Fruit fly (Drosophila melanogaster) Kc167 (cell line): ENCODE data around the gene Acp76A.

Experiments used
- h ChIP-seq: fragments of >200 bp; optimal IDR thresholded peaks from 3 replicates; lab custom pipeline; 2018; ENCODE audit warnings: missing external identifiers
- insv ChIP-seq: fragments of >200 bp; optimal IDR thresholded peaks from 3 replicates; lab custom pipeline; 2018; ENCODE audit warnings: missing external identifiers
- ttk ChIP-seq: sonication (Bioruptor generic); optimal IDR thresholded peaks from 2 replicates; lab custom pipeline; 2017; ENCODE audit warnings: missing external identifiers

DNA sequence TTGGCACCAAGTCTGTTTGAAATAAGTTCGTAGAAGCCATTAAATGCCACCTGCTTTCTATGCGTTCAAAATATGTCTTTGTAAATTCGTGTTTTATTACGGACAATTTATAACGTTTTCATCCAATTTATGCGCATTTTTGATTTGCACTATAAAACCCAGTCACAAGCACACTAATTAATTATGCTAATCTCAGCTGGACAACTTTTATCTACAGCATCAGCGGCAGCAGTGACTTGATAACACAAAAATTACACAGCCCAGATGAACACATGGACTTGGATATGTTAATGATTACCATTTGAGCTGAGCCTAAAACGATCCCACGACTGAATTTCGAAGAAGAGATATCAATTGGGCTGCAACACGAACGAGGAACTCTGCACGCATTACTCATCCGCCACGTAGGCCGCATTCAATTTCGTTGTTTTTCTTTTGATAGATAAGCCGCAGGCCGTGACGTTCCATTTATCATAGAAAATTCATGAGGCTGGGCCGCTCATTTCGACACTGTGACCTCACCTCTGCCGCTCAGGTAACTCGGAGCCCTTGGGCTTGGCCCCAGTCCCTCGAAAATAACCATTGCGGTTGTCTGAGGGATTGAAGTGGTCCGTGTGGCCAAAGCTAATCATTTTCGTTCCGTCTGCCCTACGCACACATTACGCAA is 38.6 kb downstream of the Acp76A start:
- TF ChIP-seq h (no peak), insv (lab: Kevin White, UChicago) (no peak), ttk (no peak)
